Worm (Caenorhabditis elegans): ENCODE measurements around the gene nspe-6.

Gene nspe-6

DNA sequence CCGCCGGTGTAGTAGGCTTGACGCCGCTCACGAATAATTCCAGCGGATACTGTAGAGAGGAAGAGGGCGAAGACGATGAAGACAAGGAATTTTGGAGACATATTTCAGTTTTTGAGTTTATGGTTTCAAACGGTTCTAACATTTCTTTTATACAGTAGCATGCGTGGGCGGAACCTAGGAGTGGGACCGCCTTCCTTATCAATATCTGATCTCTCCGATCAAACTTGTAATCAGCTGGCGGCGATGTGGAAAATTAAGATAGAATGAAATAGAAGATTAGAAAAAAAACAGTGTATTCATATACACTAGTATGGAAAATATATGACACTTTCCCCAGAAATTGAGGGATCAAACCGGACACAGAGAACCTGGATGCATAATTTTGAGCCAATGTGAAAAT is 3.3 kb upstream of the nspe-6 start, which contains the start of gene nspe-2:
nspe-2 (minus strand) TSS at position 101 of the 400 bp plus-strand sequence.
- no peak for TF ChIP-seq gmeb-2 (tag; optimal IDR thresholded peaks at IDR 0.05)
- no peak for TF ChIP-seq unc-55 (GFP tag; optimal IDR thresholded peaks at IDR 0.05)
- no peak for TF ChIP-seq K02D7.2 (tag; optimal IDR thresholded peaks at IDR 0.05)
- no peak for TF ChIP-seq ceh-22 (tag; optimal IDR thresholded peaks at IDR 0.05)
- no peak for TF ChIP-seq madf-2 (tag; optimal IDR thresholded peaks at IDR 0.05)
- no peak for TF ChIP-seq ama-1 (optimal IDR thresholded peaks at IDR 0.05)
- no peak for TF ChIP-seq hlh-8 (tag; optimal IDR thresholded peaks at IDR 0.05)

DNA sequence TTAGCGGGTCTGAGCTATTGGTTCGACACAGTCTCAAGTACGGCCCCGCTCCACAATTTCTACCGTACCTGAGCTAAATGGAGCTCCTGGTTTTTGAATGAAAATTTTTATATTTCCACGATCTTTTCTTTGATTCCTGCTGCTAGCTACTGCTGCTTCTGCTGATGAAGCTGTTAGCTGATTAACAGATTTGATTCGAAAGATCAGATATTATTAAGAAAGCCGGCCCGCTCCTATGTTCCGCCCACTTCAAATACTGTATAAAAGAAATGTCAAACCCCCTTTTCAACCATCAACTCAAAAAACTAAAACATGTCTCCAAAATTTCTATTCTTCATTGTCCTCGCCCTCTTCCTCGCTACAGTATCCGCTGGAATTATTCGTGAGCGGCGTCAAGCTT is 1.6 kb upstream of the nspe-6 start, which contains the start of gene nspe-3:
nspe-3 (plus strand) TSS at position 301 of the 400 bp plus-strand sequence.
- no peak for TF ChIP-seq hlh-15 (tag; optimal IDR thresholded peaks at IDR 0.05)
- TF ChIP-seq Y22D7AL.16 (tag; optimal IDR thresholded peaks at IDR 0.05), result no peak
- TF ChIP-seq fkh-10 (GFP tag; optimal IDR thresholded peaks at IDR 0.05), result no peak
- no peak for TF ChIP-seq sdc-2 (tag; optimal IDR thresholded peaks at IDR 0.05)
- no peak for TF ChIP-seq odd-2 (tag; optimal IDR thresholded peaks at IDR 0.05)
- TF ChIP-seq pag-3 (tag; optimal IDR thresholded peaks at IDR 0.05; ENCODE audit: borderline replicate concordance), result no peak

DNA sequence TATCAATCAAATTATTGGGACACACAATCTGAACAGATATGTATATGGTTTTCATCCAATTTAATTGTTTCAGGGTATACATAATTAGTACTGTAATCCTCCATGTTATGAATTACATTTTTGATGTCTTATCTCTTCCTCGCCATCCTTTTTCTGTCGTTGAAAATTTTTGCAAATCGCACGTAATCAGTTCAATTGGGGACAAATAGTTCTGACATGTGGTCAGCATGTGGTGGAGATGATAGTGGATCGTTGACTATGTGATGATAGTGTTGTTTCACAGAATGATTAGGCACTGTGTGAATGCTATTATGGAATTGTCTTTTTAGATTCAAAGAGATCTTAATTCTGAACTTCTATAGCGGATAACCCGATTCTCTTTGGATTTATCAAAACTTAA is 568 bp downstream of the nspe-6 start:
- no peak for TF ChIP-seq rnt-1 (tag; optimal IDR thresholded peaks at IDR 0.05)
- TF ChIP-seq sdc-2 (tag; optimal IDR thresholded peaks at IDR 0.05), result no peak
- TF ChIP-seq pha-2 (tag; optimal IDR thresholded peaks at IDR 0.05), result no peak
- TF ChIP-seq ceh-30 (tag; optimal IDR thresholded peaks at IDR 0.05), result no peak
- TF ChIP-seq T23F11.4 (GFP tag; optimal IDR thresholded peaks at IDR 0.05), result no peak
- no peak for TF ChIP-seq unc-86 (tag; optimal IDR thresholded peaks at IDR 0.05)
- no peak for TF ChIP-seq ztf-16 (tag; optimal IDR thresholded peaks at IDR 0.05)
- no peak for TF ChIP-seq fax-1 (tag; optimal IDR thresholded peaks at IDR 0.05)
- TF ChIP-seq tbx-2 (tag; optimal IDR thresholded peaks at IDR 0.05), result no peak
- TF ChIP-seq lin-11 (tag; optimal IDR thresholded peaks at IDR 0.05), result no peak
- no peak for TF ChIP-seq hlh-6 (tag; optimal IDR thresholded peaks at IDR 0.05)
- no peak for TF ChIP-seq hlh-13 (GFP tag; optimal IDR thresholded peaks at IDR 0.05)
- no peak for TF ChIP-seq F13H6.1 (tag; optimal IDR thresholded peaks at IDR 0.05)

DNA sequence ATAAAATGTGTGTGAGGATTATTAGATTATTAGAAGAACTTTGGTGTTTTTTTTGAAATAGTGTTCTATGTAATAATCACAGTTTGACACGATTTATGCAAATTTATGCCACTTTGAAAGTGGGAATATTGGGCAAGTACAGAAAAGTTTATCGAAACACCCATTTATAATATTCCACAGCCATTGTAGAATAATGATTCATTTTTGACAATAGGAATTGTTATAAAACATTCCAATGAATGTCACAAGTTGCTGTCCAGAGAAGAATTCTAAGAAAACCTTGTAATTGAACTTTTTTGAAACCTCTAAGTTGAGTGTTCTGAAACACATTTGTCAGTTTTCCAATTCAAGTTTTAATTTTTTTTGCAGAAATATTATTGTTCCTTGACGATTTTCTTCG is 3.8 kb downstream of the nspe-6 start, which contains the start of gene nspe-4:
nspe-4 (plus strand) TSS at position 301 of the 400 bp plus-strand sequence.
- TF ChIP-seq zip-5 (tag; optimal IDR thresholded peaks at IDR 0.05) (no peak), syd-9 (tag; optimal IDR thresholded peaks at IDR 0.05) (no peak), elt-2 (tag; optimal IDR thresholded peaks at IDR 0.05) (no peak), ref-2 (tag; optimal IDR thresholded peaks at IDR 0.05) (no peak), mec-3 (tag; optimal IDR thresholded peaks at IDR 0.05; ENCODE audit: borderline replicate concordance) (no peak), lin-11 (tag; optimal IDR thresholded peaks at IDR 0.05) (no peak)

DNA sequence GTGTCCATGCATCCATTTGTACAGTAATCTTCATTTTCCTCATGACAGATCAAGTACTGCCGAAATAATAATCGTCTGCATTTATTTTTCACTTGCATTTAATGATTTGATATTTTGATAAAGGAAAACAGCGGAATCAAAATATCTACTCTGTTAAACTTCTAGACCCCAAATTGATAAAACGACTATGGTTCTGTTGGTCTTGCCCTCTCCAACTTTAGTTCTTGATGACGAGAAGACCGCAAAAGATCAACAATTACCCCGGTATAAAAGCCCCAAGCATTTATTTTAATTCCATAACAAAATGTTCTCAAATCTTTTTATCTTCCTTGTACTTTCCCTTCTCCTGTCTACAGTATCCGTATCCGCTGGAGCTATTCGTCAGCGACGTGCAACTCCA is 7.3 kb downstream of the nspe-6 start, which contains the start of gene Y38E10A.9:
Y38E10A.9 (plus strand) TSS at position 301 of the 400 bp plus-strand sequence.
- no peak for TF ChIP-seq hlh-13 (GFP tag; optimal IDR thresholded peaks at IDR 0.05)
- no peak for TF ChIP-seq ahr-1 (tag; optimal IDR thresholded peaks at IDR 0.05)
- no peak for TF ChIP-seq lin-11 (tag; optimal IDR thresholded peaks at IDR 0.05)

DNA sequence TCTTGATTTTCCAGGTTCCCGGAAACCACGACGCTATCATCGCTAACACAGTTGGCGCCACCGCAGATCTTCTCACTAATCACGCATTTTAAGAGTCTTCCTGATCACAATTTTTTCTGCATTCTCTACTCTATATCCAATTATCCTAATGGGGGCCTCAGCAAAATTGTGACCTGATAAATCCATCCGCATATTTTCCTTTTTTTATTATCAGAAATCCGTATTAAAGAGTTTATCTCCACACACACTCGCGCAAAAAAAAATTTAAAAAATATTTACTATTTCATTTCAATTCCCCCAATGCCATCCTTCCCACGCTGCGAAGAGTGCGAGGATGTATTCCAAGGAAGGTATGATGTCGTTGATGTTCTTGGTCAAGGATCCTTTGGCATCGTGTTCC is 9.1 kb downstream of the nspe-6 start, which contains the start of gene Y38E10A.8:
Y38E10A.8 (plus strand) TSS at position 301 of the 400 bp plus-strand sequence.
- TF ChIP-seq C08G9.2 (tag; optimal IDR thresholded peaks at IDR 0.05) (no peak), odd-2 (tag; optimal IDR thresholded peaks at IDR 0.05) (no peak), ceh-24 (tag; optimal IDR thresholded peaks at IDR 0.05) (no peak), nfya-1 (tag; optimal IDR thresholded peaks at IDR 0.05) (no peak), hlh-8 (tag; optimal IDR thresholded peaks at IDR 0.05) (no peak), pag-3 (tag; optimal IDR thresholded peaks at IDR 0.05; ENCODE audit: borderline replicate concordance) (no peak), lim-6 (tag; optimal IDR thresholded peaks at IDR 0.05) (no peak), gmeb-2 (tag; optimal IDR thresholded peaks at IDR 0.05) (no peak), ztf-16 (tag; optimal IDR thresholded peaks at IDR 0.05) (no peak), fax-1 (tag; optimal IDR thresholded peaks at IDR 0.05) (no peak), npax-4 (tag; optimal IDR thresholded peaks at IDR 0.05) (no peak), syd-9 (tag; optimal IDR thresholded peaks at IDR 0.05) (no peak)

Data from whole organism, late embryonic.